Fruit fly (Drosophila melanogaster): ENCODE data around the gene Ptpmeg.
A peak's percentile ranks its signal among the peaks of the same experiment; 100 is the strongest.

Gene Ptpmeg

DNA sequence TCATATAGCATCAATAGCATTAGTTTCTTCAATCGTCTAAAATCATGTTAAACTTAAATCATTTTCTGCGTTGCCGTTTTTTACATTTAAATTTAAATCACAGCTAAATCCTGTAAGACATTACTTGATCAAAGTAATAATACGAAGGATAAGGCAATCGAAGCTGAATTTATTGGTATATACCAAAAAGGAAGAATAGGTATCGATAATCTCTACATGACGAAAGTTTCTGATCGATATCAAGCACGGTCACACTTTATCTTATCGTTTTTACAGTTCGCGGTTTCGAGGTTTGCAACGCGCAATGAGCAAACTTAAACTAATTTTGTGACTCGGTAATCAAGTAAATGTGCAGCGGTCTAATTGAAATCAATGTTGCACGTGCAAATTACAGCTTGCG lies at the start of gene Ptpmeg, which contains the start of gene Atac3 (continued):
- peak; percentile 52 for TF ChIP-seq nmo (GFP tag; optimal IDR thresholded peaks at IDR 0.05)
- TF ChIP-seq Lpt (GFP tag; optimal IDR thresholded peaks at IDR 0.05): no peak
- peak; percentile 58 for TF ChIP-seq Lhr (GFP tag; optimal IDR thresholded peaks at IDR 0.05)
- TF ChIP-seq p53 (GFP tag; optimal IDR thresholded peaks at IDR 0.05): no peak
- TF ChIP-seq CG11723 (GFP tag; optimal IDR thresholded peaks at IDR 0.05): no peak
- peak in 1 of 3 experiments; percentile 9 for TF ChIP-seq Stat92E (GFP tag; optimal IDR thresholded peaks at IDR 0.05)
- TF ChIP-seq Gug (GFP tag; IDR thresholded peaks at IDR 0.05): no peak
- TF ChIP-seq CG13894 (tag; optimal IDR thresholded peaks at IDR 0.05): peak; percentile 10
- no peak for TF ChIP-seq mam (GFP tag; optimal IDR thresholded peaks at IDR 0.05)
- no peak for TF ChIP-seq CG6689 (GFP tag; IDR thresholded peaks at IDR 0.05)
- no peak for TF ChIP-seq CG13624 (GFP tag; optimal IDR thresholded peaks at IDR 0.05)
- TF ChIP-seq lola (GFP tag; optimal IDR thresholded peaks at IDR 0.05): peak in 1 of 3 experiments; percentile 6
- TF ChIP-seq maf-S (GFP tag; optimal IDR thresholded peaks at IDR 0.05): no peak
- TF ChIP-seq CG33213 (GFP tag; optimal IDR thresholded peaks at IDR 0.05): peak; percentile 27
- peak; percentile 69 for TF ChIP-seq Scr (GFP tag; IDR thresholded peaks at IDR 0.05; ENCODE audit: partially characterized antibody)
- no peak for TF ChIP-seq stc (GFP tag; IDR thresholded peaks at IDR 0.05)
- peak; percentile 42 for TF ChIP-seq her (GFP tag; optimal IDR thresholded peaks at IDR 0.05)
- no peak for TF ChIP-seq fd102C (GFP tag; optimal IDR thresholded peaks at IDR 0.05)
- TF ChIP-seq bowl (GFP tag; IDR thresholded peaks at IDR 0.05): no peak
- TF ChIP-seq trem (tag; optimal IDR thresholded peaks at IDR 0.05): peak; percentile 32
- peak; percentile 56 for TF ChIP-seq CoRest (tag; optimal IDR thresholded peaks at IDR 0.05)
- peak; percentile 62 for TF ChIP-seq Doc3 (GFP tag; IDR thresholded peaks at IDR 0.05; ENCODE audit: partially characterized antibody)
- TF ChIP-seq CG7963 (GFP tag; IDR thresholded peaks at IDR 0.05; ENCODE audit: partially characterized antibody): 0 out of 3 replicates have a peak, but pooled peaks have one; percentile 4
- TF ChIP-seq CG8944 (GFP tag; optimal IDR thresholded peaks at IDR 0.05): no peak
- TF ChIP-seq Taf1 (GFP tag; IDR thresholded peaks at IDR 0.05): no peak
- peak; percentile 75 for TF ChIP-seq Dll (GFP tag; IDR thresholded peaks at IDR 0.05; ENCODE audit: partially characterized antibody)
- TF ChIP-seq CHES-1-like (GFP tag; optimal IDR thresholded peaks at IDR 0.05): no peak
- TF ChIP-seq tll (GFP tag; optimal IDR thresholded peaks at IDR 0.05): no peak
- TF ChIP-seq dati (GFP tag; IDR thresholded peaks at IDR 0.05): no peak
- TF ChIP-seq croc (GFP tag; conservative IDR thresholded peaks at IDR 0.05): no peak
- TF ChIP-seq CG8281 (tag; optimal IDR thresholded peaks at IDR 0.05): no peak
- TF ChIP-seq sens (GFP tag): no peak
- TF ChIP-seq Atf3 (GFP tag; optimal IDR thresholded peaks at IDR 0.05): no peak
- TF ChIP-seq B-H1 (GFP tag; IDR thresholded peaks at IDR 0.05): no peak
- TF ChIP-seq wdn (GFP tag; IDR thresholded peaks at IDR 0.05): no peak
- TF ChIP-seq tx (GFP tag; optimal IDR thresholded peaks at IDR 0.05): no peak
- no peak for TF ChIP-seq CG13424 (tag; optimal IDR thresholded peaks at IDR 0.05)
- TF ChIP-seq Sry-δ (GFP tag; optimal IDR thresholded peaks at IDR 0.05): peak; percentile 66
- TF ChIP-seq CG4360 (GFP tag; IDR thresholded peaks at IDR 0.05): no peak
- TF ChIP-seq CG14860 (GFP tag; IDR thresholded peaks at IDR 0.05; ENCODE audit: partially characterized antibody): peak; percentile 54; the same call in 2 of the 3 replicates
- peak; percentile 23 for TF ChIP-seq CG30020 (tag; optimal IDR thresholded peaks at IDR 0.05)
- peak; percentile 30 for TF ChIP-seq CG17829 (tag; optimal IDR thresholded peaks at IDR 0.05)
- TF ChIP-seq CG8290 (GFP tag; optimal IDR thresholded peaks at IDR 0.05): peak; percentile 48
- peak in 1 of 2 experiments; percentile 36 for TF ChIP-seq CG8290 (tag; optimal IDR thresholded peaks at IDR 0.05)
- TF ChIP-seq CG2116 (GFP tag; optimal IDR thresholded peaks at IDR 0.05): peak; percentile 70

All from whole organism, embryonic.